Worm (Caenorhabditis elegans) whole organism, L4 larva: ENCODE results near the gene gcy-25.

Experiments
- F49E8.2 ChIP-seq: sonication (generic microtip); optimal IDR thresholded peaks from 2 replicates; lab custom pipeline; 2016; ENCODE audit warnings: missing compliant biosample characterization, mild to moderate bottlenecking, missing genetic modification characterization, borderline replicate concordance
- T26A8.4 ChIP-seq: fragments of 200-800 bp; sonication (Bioruptor generic); IDR thresholded peaks from 2 replicates; pipeline ENCODE4 v1.3.6; 2022; ENCODE audit warnings: missing genetic modification characterization, missing compliant biosample characterization
- Y48G9A.11 ChIP-seq: fragments of 200-800 bp; sonication (Bioruptor generic); IDR thresholded peaks from 2 replicates; pipeline ENCODE4 v1.3.6; 2022; ENCODE audit warnings: missing genetic modification reagents, missing genetic modification characterization, missing compliant biosample characterization
- Y5F2A.4 ChIP-seq: fragments of 200-800 bp; sonication (Bioruptor generic); optimal IDR thresholded peaks from 2 replicates; lab custom pipeline; 2018; ENCODE audit warnings: mild to moderate bottlenecking, missing genetic modification characterization, missing compliant biosample characterization
- arid-1 ChIP-seq: fragments of 200-800 bp; sonication (Bioruptor generic); conservative IDR thresholded peaks from 2 replicates; pipeline ENCODE4 v1.3.6; 2022; ENCODE audit warnings: missing genetic modification reagents, missing genetic modification characterization, missing compliant biosample characterization
- attf-4 ChIP-seq: sonication (generic microtip); optimal IDR thresholded peaks from 3 replicates; lab custom pipeline; 2017; ENCODE audit warnings: missing biosample characterization, missing genetic modification characterization
- ctbp-1 ChIP-seq: fragments of 200-800 bp; sonication (Bioruptor generic); IDR thresholded peaks from 2 replicates; pipeline ENCODE4 v1.3.6; 2022; ENCODE audit warnings: missing genetic modification reagents, missing genetic modification characterization, missing compliant biosample characterization
- daf-16 ChIP-seq, 3 experiments: sonication (generic microtip); optimal IDR thresholded peaks; 2 replicates each; lab custom pipeline; 2016 to 2017; ENCODE audit warnings: missing genetic modification characterization in 3 of 3, missing genetic modification reagents in 3 of 3, mild to moderate bottlenecking in 2 of 3, missing compliant biosample characterization in 2 of 3, missing biosample characterization in 1 of 3, moderate library complexity in 1 of 3
- daf-19 ChIP-seq: fragments of 200-800 bp; sonication (Bioruptor generic); conservative IDR thresholded peaks from 2 replicates; pipeline ENCODE4 v1.3.6; 2022; ENCODE audit warnings: missing genetic modification characterization, missing compliant biosample characterization
- dmd-6 ChIP-seq: fragments of 200-800 bp; sonication (Bioruptor generic); IDR thresholded peaks from 2 replicates; pipeline ENCODE4 v1.3.6; 2022; ENCODE audit warnings: missing genetic modification reagents, missing genetic modification characterization, missing compliant biosample characterization
- dmd-9 ChIP-seq: fragments of 200-800 bp; sonication (Bioruptor generic); IDR thresholded peaks from 2 replicates; pipeline ENCODE4 v1.3.6; 2022; ENCODE audit warnings: missing genetic modification reagents, missing genetic modification characterization, missing compliant biosample characterization
- dve-1 ChIP-seq: sonication (generic microtip); optimal IDR thresholded peaks from 2 replicates; lab custom pipeline; 2017; ENCODE audit warnings: antibody characterized with exemption, mild to moderate bottlenecking, missing genetic modification characterization, missing compliant biosample characterization; ENCODE audit not compliant: insufficient read depth
- egl-43 ChIP-seq: fragments of 200-800 bp; sonication (Bioruptor generic); IDR thresholded peaks from 2 replicates; pipeline ENCODE4 v1.3.6; 2022; ENCODE audit warnings: missing genetic modification reagents, missing genetic modification characterization, missing compliant biosample characterization
- hmg-1.1 ChIP-seq: fragments of 200-800 bp; sonication (Bioruptor generic); IDR thresholded peaks from 2 replicates; pipeline ENCODE4 v1.3.6; 2022; ENCODE audit warnings: missing genetic modification reagents, missing genetic modification characterization, missing compliant biosample characterization
- lim-7 ChIP-seq: fragments of 200-800 bp; sonication (Bioruptor generic); IDR thresholded peaks from 2 replicates; pipeline ENCODE4 v1.3.6; 2022; ENCODE audit warnings: missing genetic modification characterization, missing compliant biosample characterization
- lin-1 ChIP-seq: fragments of 200-800 bp; sonication (Bioruptor generic); IDR thresholded peaks from 2 replicates; pipeline ENCODE4 v1.3.6; 2022; ENCODE audit warnings: missing genetic modification reagents, missing genetic modification characterization, missing compliant biosample characterization
- lin-29 ChIP-seq: fragments of 200-800 bp; sonication (Bioruptor generic); IDR thresholded peaks from 2 replicates; pipeline ENCODE4 v1.3.6; 2022; ENCODE audit warnings: missing genetic modification reagents, missing genetic modification characterization, missing compliant biosample characterization
- lin-38 ChIP-seq: fragments of 200-800 bp; sonication (Bioruptor generic); IDR thresholded peaks from 2 replicates; pipeline ENCODE4 v1.3.6; 2022; ENCODE audit warnings: missing genetic modification reagents, missing genetic modification characterization, missing compliant biosample characterization
- mdt-29 ChIP-seq: fragments of 200-800 bp; sonication (Bioruptor generic); IDR thresholded peaks from 2 replicates; pipeline ENCODE4 v1.3.6; 2022; ENCODE audit warnings: missing genetic modification reagents, missing genetic modification characterization, missing compliant biosample characterization
- mes-2 ChIP-seq: sonication (generic microtip); optimal IDR thresholded peaks from 2 replicates; lab custom pipeline; 2016; ENCODE audit warnings: missing genotype, mild to moderate bottlenecking, missing genetic modification characterization, missing compliant biosample characterization; ENCODE audit not compliant: poor library complexity, severe bottlenecking
- nhr-10 ChIP-seq: fragments of 150-350 bp; optimal IDR thresholded peaks from 2 replicates; lab custom pipeline; 2014; ENCODE audit warnings: missing biosample characterization, missing genetic modification characterization
- nhr-111 ChIP-seq: fragments of 200-800 bp; sonication (Bioruptor generic); optimal IDR thresholded peaks from 2 replicates; lab custom pipeline; 2018; ENCODE audit warnings: mild to moderate bottlenecking, missing genetic modification characterization, missing compliant biosample characterization
- nhr-237 ChIP-seq: sonication (generic microtip); optimal IDR thresholded peaks from 2 replicates; lab custom pipeline; 2017; ENCODE audit warnings: missing biosample characterization, missing genetic modification characterization
- nhr-28 ChIP-seq: fragments of 150-350 bp; optimal IDR thresholded peaks from 2 replicates; lab custom pipeline; 2014; ENCODE audit warnings: missing biosample characterization, missing genetic modification characterization
- nhr-41 ChIP-seq: fragments of 200-800 bp; sonication (Bioruptor generic); IDR thresholded peaks from 2 replicates; pipeline ENCODE4 v1.3.6; 2022; ENCODE audit warnings: missing genetic modification reagents, missing genetic modification characterization, missing compliant biosample characterization
- nhr-48 ChIP-seq: sonication (generic microtip); optimal IDR thresholded peaks from 2 replicates; lab custom pipeline; 2016; ENCODE audit warnings: mild to moderate bottlenecking, missing genetic modification characterization, missing compliant biosample characterization
- nhr-76 ChIP-seq: fragments of 150-350 bp; optimal IDR thresholded peaks from 2 replicates; lab custom pipeline; 2014; ENCODE audit warnings: missing biosample characterization, missing genetic modification characterization
- nhr-77 ChIP-seq: fragments of 150-350 bp; optimal IDR thresholded peaks from 2 replicates; lab custom pipeline; 2014; ENCODE audit warnings: missing biosample characterization, missing genetic modification characterization
- pqm-1 ChIP-seq: sonication (generic microtip); optimal IDR thresholded peaks from 2 replicates; lab custom pipeline; 2017; ENCODE audit warnings: missing biosample characterization, missing genetic modification characterization
- saeg-2 ChIP-seq: fragments of 200-800 bp; sonication (Bioruptor generic); IDR thresholded peaks from 2 replicates; pipeline ENCODE4 v1.3.6; 2022; ENCODE audit warnings: missing genetic modification reagents, missing genetic modification characterization, missing compliant biosample characterization
- set-16 ChIP-seq: fragments of 200-800 bp; sonication (Bioruptor generic); IDR thresholded peaks from 2 replicates; pipeline ENCODE4 v1.3.6; 2022; ENCODE audit warnings: missing genetic modification reagents, missing genetic modification characterization, missing compliant biosample characterization
- snpc-1.2 ChIP-seq: fragments of 200-800 bp; sonication (Bioruptor generic); IDR thresholded peaks from 2 replicates; pipeline ENCODE4 v1.3.6; 2022; ENCODE audit warnings: missing genetic modification reagents, missing genetic modification characterization, missing compliant biosample characterization
- snpc-4 ChIP-seq: fragments of 150-350 bp; optimal IDR thresholded peaks from 2 replicates; lab custom pipeline; 2014; ENCODE audit warnings: missing biosample characterization, missing genetic modification characterization
- zip-2 ChIP-seq: fragments of 150-350 bp; optimal IDR thresholded peaks from 2 replicates; lab custom pipeline; 2014; ENCODE audit warnings: missing biosample characterization, missing genetic modification characterization
- ztf-11 ChIP-seq: fragments of 150-350 bp; optimal IDR thresholded peaks from 2 replicates; lab custom pipeline; 2014; ENCODE audit warnings: missing biosample characterization, missing genetic modification characterization

gcy-25 gene

DNA sequence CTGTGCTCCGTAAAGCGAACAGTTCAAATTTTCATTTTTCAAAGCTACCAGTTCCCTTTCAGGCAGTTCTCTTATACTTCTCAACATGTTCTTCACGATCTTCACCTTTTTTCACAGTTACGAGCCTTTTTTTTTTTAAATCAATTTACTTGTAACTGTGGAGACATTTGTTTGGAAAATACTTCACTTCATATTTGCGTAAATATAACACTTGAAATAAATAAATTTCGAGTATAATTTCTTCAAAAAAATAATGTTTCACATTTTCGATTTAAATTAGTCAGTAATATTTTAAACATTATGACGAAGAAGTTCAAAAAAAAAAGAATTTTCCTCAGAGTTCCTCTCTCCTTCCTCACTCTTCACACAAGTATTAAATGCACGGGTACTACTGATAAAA, 25.6 kb upstream of the gcy-25 start, which contains the start of gene Y105C5A.1269 (continued):
- no peak for TF ChIP-seq nhr-41 (GFP tag; lab: Robert Waterston, UW)

DNA sequence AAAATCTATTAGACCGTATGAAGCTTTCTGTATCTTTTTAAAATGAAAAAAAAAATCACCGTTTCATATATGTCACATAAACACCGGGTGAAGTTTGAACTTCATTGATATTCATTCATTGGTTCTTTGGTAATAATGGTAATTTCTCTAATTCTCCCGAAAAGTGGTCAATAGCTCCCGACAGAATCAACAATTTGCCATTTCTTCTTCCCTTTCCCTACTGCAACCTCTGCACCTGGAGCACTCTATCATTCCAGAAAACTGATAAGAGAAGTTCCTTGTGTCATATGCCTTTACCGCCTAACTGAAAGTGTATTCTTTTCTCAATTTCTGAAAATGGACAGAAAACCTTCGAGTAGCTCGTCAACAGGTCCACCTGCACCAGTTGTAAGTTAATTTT, 23.1 kb upstream of the gcy-25 start, which contains the start of gene Y105C5A.24:
Gene Y105C5A.24 (plus strand): TSS at position 220 of the 400 bp plus-strand sequence.
- TF ChIP-seq Y48G9A.11 (no peak), daf-16 (GFP tag; optimal IDR thresholded peaks at IDR 0.05; lab: Kevin White, UChicago) (no peak), daf-16 (tag; optimal IDR thresholded peaks at IDR 0.05; lab: Kevin White, UChicago) (peak; percentile 97), dmd-6 (GFP tag; lab: Robert Waterston, UW) (peak; percentile 77), lin-1 (GFP tag; lab: Robert Waterston, UW) (no peak), nhr-77 (tag; lab: Kevin White, UChicago) (peak; percentile 70), pqm-1 (tag; lab: Kevin White, UChicago) (peak; percentile 83), nhr-237 (tag; lab: Kevin White, UChicago) (no peak), nhr-28 (tag; lab: Kevin White, UChicago) (peak; percentile 59), snpc-1.2 (GFP tag; lab: Robert Waterston, UW) (0 out of 2 replicates have a peak, but pooled peaks have one; percentile 29), dve-1 (tag; lab: Kevin White, UChicago) (peak; percentile 71)

DNA sequence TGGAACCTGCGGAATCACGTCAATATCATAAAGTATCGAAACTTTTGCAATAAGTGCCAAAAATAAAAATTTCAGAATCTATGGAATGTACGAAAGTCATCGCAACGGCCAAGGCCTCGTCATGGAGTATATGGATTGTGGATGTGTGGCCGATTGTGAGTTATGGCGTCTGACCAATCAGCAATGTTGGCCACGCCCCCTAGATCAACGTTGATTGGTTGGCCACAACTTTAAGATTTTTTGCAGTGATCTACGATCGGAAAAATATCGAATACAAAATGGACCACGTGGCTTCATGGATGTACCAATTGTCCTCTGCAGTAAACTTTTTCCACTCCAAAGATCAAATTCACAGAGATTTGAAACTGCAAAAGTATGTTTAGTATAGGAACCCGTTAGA, 22.1 kb upstream of the gcy-25 start:
- no peak for TF ChIP-seq Y5F2A.4
- no peak for TF ChIP-seq T26A8.4 (GFP tag; lab: Robert Waterston, UW)
- TF ChIP-seq saeg-2 (GFP tag; lab: Robert Waterston, UW) = no peak
- TF ChIP-seq daf-19 (GFP tag; lab: Robert Waterston, UW) = no peak
- no peak for TF ChIP-seq nhr-48 (tag; lab: Kevin White, UChicago)
- TF ChIP-seq ztf-11 (tag; lab: Kevin White, UChicago) = no peak
- no peak for TF ChIP-seq dmd-9 (GFP tag; lab: Robert Waterston, UW)
- TF ChIP-seq lin-29 (GFP tag; lab: Robert Waterston, UW) = no peak
- TF ChIP-seq, all 104 proteins: peak for 0

DNA sequence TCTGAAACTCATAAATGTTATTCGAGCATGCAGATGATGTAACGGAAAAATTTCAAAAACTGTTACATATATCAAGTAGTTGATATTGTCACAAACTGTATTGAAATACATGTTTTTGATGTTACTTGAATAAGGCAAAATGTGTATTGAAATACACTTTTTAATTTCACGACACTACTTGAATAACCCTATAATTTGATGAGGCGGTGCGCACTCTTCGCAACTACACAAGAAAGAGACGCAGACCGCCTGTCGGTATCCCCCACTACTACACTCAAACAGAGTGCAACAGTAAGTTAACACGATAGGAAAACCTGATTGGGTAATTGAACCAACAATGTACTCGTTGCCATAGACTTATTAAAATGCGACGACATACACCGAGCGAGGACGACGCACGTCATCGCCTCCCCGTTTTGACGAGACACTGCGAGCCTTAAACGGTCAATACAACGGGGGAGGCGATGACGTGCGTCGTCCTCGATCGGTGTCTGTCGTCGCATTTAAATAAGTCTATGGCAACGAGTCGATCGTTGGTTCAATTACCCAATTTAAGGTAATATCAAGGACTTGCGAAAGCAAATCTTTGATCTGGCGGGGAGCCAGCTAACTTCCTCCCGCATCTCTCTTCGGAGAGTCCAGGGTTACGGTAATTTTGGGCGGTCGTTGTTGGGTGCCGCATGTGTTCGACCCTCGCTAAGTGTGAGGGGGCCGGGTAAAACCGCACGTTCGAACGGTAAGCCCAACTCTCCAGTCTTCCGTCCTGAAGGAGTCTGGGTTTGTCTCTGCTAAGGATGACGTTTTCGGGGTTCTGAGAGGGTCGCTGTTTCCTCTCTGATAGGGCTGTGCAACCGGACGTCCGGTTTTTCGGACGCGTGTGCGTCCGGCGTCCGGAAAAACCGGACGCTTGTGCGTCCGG, 19.6 kb upstream of the gcy-25 start:
- TF ChIP-seq nhr-111 (GFP tag; lab: Kevin White, UChicago) (no peak), arid-1 (GFP tag; lab: Robert Waterston, UW) (no peak), zip-2 (no peak), nhr-28 (tag; lab: Kevin White, UChicago) (no peak), mdt-29 (0 out of 2 replicates have a peak, but pooled peaks have one; percentile 6), snpc-4 (no peak), lim-7 (GFP tag; lab: Robert Waterston, UW) (0 out of 2 replicates have a peak, but pooled peaks have one; percentile 16), nhr-10 (tag; lab: Kevin White, UChicago) (no peak), snpc-1.2 (GFP tag; lab: Robert Waterston, UW) (peak; percentile 78), attf-4 (tag; lab: Kevin White, UChicago) (no peak), egl-43 (GFP tag; lab: Robert Waterston, UW) (peak; percentile 59; the same call in 1 of the 2 replicates), F49E8.2 (no peak), mes-2 (tag; lab: Kevin White, UChicago) (no peak), lin-38 (GFP tag; lab: Robert Waterston, UW) (no peak), set-16 (peak; percentile 47; the same call in 1 of the 2 replicates), hmg-1.1 (GFP tag; lab: Robert Waterston, UW) (no peak), nhr-76 (no peak), dve-1 (tag; lab: Kevin White, UChicago) (peak; percentile 2), ctbp-1 (no peak)
